Worm (Caenorhabditis elegans) whole organism, mixed stage, embryonic: ENCODE measurements around the gene T02C1.1.

Source experiments
- M03D4.4 ChIP-seq: sonication (generic microtip); optimal IDR thresholded peaks from 2 replicates; lab custom pipeline; 2017; ENCODE audit warnings: mild to moderate bottlenecking, missing genetic modification characterization, missing compliant biosample characterization
- bed-3 ChIP-seq: fragments of 200-800 bp; sonication (Bioruptor generic); optimal IDR thresholded peaks from 3 replicates; lab custom pipeline; 2018; ENCODE audit warnings: mild to moderate bottlenecking, missing genetic modification characterization, moderate library complexity, missing compliant biosample characterization
- blmp-1 ChIP-seq: fragments of 150-350 bp; optimal IDR thresholded peaks from 2 replicates; lab custom pipeline; 2014; ENCODE audit warnings: missing biosample characterization, missing genetic modification characterization
- ceh-39 ChIP-seq: fragments of 150-350 bp; optimal IDR thresholded peaks from 2 replicates; lab custom pipeline; 2014; ENCODE audit warnings: missing biosample characterization, missing genetic modification characterization
- ceh-43 ChIP-seq: fragments of 200-800 bp; sonication (Bioruptor generic); optimal IDR thresholded peaks from 2 replicates; lab custom pipeline; 2018; ENCODE audit warnings: mild to moderate bottlenecking, missing genetic modification characterization, moderate library complexity, missing compliant biosample characterization
- ceh-83 ChIP-seq: fragments of 200-800 bp; sonication (Bioruptor generic); optimal IDR thresholded peaks from 2 replicates; lab custom pipeline; 2018; ENCODE audit warnings: mild to moderate bottlenecking, missing genetic modification characterization, missing compliant biosample characterization
- ces-1 ChIP-seq: fragments of 150-350 bp; optimal IDR thresholded peaks from 2 replicates; lab custom pipeline; 2014; ENCODE audit warnings: missing biosample characterization, missing genetic modification reagents, missing genetic modification characterization
- cnd-1 ChIP-seq: fragments of 200-800 bp; sonication (Bioruptor generic); optimal IDR thresholded peaks from 2 replicates; lab custom pipeline; 2018; ENCODE audit warnings: mild to moderate bottlenecking, missing genetic modification characterization, missing compliant biosample characterization
- drap-1 ChIP-seq: fragments of 200-800 bp; sonication (Bioruptor generic); optimal IDR thresholded peaks from 3 replicates; lab custom pipeline; 2018; ENCODE audit warnings: mild to moderate bottlenecking, missing genetic modification characterization, missing compliant biosample characterization
- elt-1 ChIP-seq: sonication (generic microtip); optimal IDR thresholded peaks from 2 replicates; lab custom pipeline; 2017; ENCODE audit warnings: missing genetic modification characterization, mild to moderate bottlenecking, missing compliant biosample characterization, antibody characterized with exemption, moderate library complexity, borderline replicate concordance; ENCODE audit not compliant: insufficient read depth
- elt-3 ChIP-seq: fragments of 150-350 bp; optimal IDR thresholded peaks from 2 replicates; lab custom pipeline; 2014; ENCODE audit warnings: missing biosample characterization, missing genetic modification characterization
- flh-1 ChIP-seq: fragments of 200-800 bp; sonication (Bioruptor generic); optimal IDR thresholded peaks from 2 replicates; lab custom pipeline; 2018; ENCODE audit warnings: mild to moderate bottlenecking, missing genetic modification characterization, moderate library complexity, missing compliant biosample characterization
- ham-2 ChIP-seq: fragments of 200-800 bp; sonication (Bioruptor generic); optimal IDR thresholded peaks from 2 replicates; lab custom pipeline; 2018; ENCODE audit warnings: mild to moderate bottlenecking, missing genetic modification characterization, missing compliant biosample characterization
- hlh-1 ChIP-seq: fragments of 150-350 bp; optimal IDR thresholded peaks from 2 replicates; lab custom pipeline; 2014; ENCODE audit warnings: missing biosample characterization, missing genetic modification reagents, missing genetic modification characterization
- lin-13 ChIP-seq: fragments of 150-350 bp; optimal IDR thresholded peaks from 2 replicates; lab custom pipeline; 2014; ENCODE audit warnings: missing biosample characterization, missing genetic modification characterization
- lsy-2 ChIP-seq: fragments of 150-350 bp; optimal IDR thresholded peaks from 2 replicates; lab custom pipeline; 2014; ENCODE audit warnings: missing biosample characterization, missing genetic modification characterization
- mab-5 ChIP-seq: fragments of 150-350 bp; optimal IDR thresholded peaks from 2 replicates; lab custom pipeline; 2014; ENCODE audit warnings: missing biosample characterization, missing genetic modification characterization
- mep-1 ChIP-seq: fragments of 150-350 bp; optimal IDR thresholded peaks from 2 replicates; lab custom pipeline; 2017; ENCODE audit warnings: missing biosample characterization, missing genetic modification reagents, missing genetic modification characterization, inconsistent platforms
- mls-2 ChIP-seq: sonication (generic microtip); optimal IDR thresholded peaks from 2 replicates; lab custom pipeline; 2016; ENCODE audit warnings: mild to moderate bottlenecking, missing genetic modification characterization, moderate library complexity, missing compliant biosample characterization
- nhr-12 ChIP-seq: fragments of 150-350 bp; optimal IDR thresholded peaks from 2 replicates; lab custom pipeline; 2014; ENCODE audit warnings: missing biosample characterization, missing genetic modification characterization
- nhr-2 ChIP-seq: fragments of 150-350 bp; optimal IDR thresholded peaks from 2 replicates; lab custom pipeline; 2014; ENCODE audit warnings: missing biosample characterization, missing genetic modification characterization
- nhr-237 ChIP-seq: fragments of 150-350 bp; optimal IDR thresholded peaks from 2 replicates; lab custom pipeline; 2014; ENCODE audit warnings: missing biosample characterization, missing genetic modification characterization
- nhr-28 ChIP-seq: fragments of 150-350 bp; optimal IDR thresholded peaks from 2 replicates; lab custom pipeline; 2014; ENCODE audit warnings: missing biosample characterization, missing genetic modification characterization
- nhr-76 ChIP-seq: sonication (generic microtip); optimal IDR thresholded peaks from 2 replicates; lab custom pipeline; 2017; ENCODE audit warnings: missing biosample characterization, missing genetic modification characterization
- pha-4 ChIP-seq: fragments of 150-350 bp; optimal IDR thresholded peaks from 2 replicates; lab custom pipeline; 2018; ENCODE audit warnings: missing biosample characterization, missing genetic modification reagents, missing genetic modification characterization
- sem-2 ChIP-seq: fragments of 200-800 bp; sonication (Bioruptor generic); optimal IDR thresholded peaks from 2 replicates; lab custom pipeline; 2018; ENCODE audit warnings: mild to moderate bottlenecking, missing genetic modification characterization, missing compliant biosample characterization
- snpc-4 ChIP-seq: fragments of 150-350 bp; optimal IDR thresholded peaks from 2 replicates; lab custom pipeline; 2014; ENCODE audit warnings: missing biosample characterization, missing genetic modification characterization
- sptf-1 ChIP-seq: sonication (generic microtip); optimal IDR thresholded peaks from 2 replicates; lab custom pipeline; 2017; ENCODE audit warnings: mild to moderate bottlenecking, missing genetic modification characterization, moderate library complexity, missing compliant biosample characterization
- tbx-8 ChIP-seq: fragments of 200-800 bp; sonication (Bioruptor generic); optimal IDR thresholded peaks from 2 replicates; lab custom pipeline; 2018; ENCODE audit warnings: mild to moderate bottlenecking, missing genetic modification characterization, moderate library complexity, missing compliant biosample characterization
- unc-120 ChIP-seq: sonication (generic microtip); optimal IDR thresholded peaks from 2 replicates; lab custom pipeline; 2017; ENCODE audit warnings: missing genetic modification characterization, missing compliant biosample characterization; ENCODE audit not compliant: poor library complexity, severe bottlenecking
- unc-39 ChIP-seq: fragments of 150-350 bp; optimal IDR thresholded peaks from 2 replicates; lab custom pipeline; 2014; ENCODE audit warnings: missing biosample characterization, missing genetic modification characterization
- unc-62 ChIP-seq: fragments of 150-350 bp; optimal IDR thresholded peaks from 2 replicates; lab custom pipeline; 2014; ENCODE audit warnings: missing biosample characterization, missing genetic modification reagents, missing genetic modification characterization
- zip-8 ChIP-seq: fragments of 150-350 bp; optimal IDR thresholded peaks from 2 replicates; lab custom pipeline; 2014; ENCODE audit warnings: missing biosample characterization, missing genetic modification characterization
- ztf-11 ChIP-seq: fragments of 150-350 bp; optimal IDR thresholded peaks from 2 replicates; lab custom pipeline; 2014; ENCODE audit warnings: missing biosample characterization, missing genetic modification characterization

Gene T02C1.1

DNA sequence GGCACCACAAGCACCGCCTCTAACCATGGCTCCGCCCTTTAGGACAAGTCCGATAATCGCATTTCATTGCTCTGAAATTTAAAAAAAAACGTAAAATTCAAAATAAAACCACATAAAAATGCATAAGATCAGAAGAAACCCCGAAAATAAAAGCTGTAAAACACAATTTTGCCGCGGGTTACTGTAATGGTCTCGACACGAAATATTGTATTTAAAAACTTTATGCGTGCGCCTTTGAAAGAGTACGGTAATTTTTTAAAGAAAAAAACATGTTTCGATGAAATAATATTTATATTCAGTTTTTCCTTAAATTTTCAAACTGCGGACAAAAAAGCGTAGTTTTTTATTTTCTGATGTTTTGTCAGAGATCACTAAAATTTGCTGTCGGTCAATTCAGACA, 18.6 kb upstream of the T02C1.1 start, which contains the start of gene rnr-1:
TSS of gene rnr-1 (minus strand) at position 77 of the 400 bp plus-strand sequence.
- TF ChIP-seq ztf-11: no peak
- TF ChIP-seq drap-1 (GFP tag; lab: Kevin White, UChicago): no peak
- no peak for TF ChIP-seq cnd-1 (tag; lab: Kevin White, UChicago)
- no peak for TF ChIP-seq hlh-1 (tag; lab: Kevin White, UChicago)
- TF ChIP-seq mab-5 (tag; lab: Kevin White, UChicago): no peak

DNA sequence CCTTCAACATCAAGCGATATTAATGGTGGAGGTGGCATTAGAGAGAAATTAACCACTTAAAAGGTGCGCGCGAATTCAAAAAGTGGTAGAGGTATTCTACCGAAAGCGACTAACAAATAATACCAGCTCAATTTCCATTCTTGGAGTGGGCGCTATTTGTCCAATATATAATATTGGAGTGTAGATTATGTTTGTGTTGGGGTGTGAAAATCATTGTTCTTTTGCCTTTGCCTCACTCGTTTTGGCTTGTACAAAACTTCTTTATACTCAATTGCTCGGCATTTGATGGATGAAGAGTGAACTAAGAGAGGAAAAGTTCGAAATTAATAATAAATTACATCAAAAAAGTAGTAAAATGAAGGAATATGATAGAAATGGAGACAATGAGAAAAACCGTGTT, 16.2 kb upstream of the T02C1.1 start, which contains the start of gene T23G5.3:
TSS of gene T23G5.3 (minus strand) at position 101 of the 400 bp plus-strand sequence.
- TF ChIP-seq nhr-76 (tag; lab: Kevin White, UChicago): no peak
- TF ChIP-seq tbx-8: no peak
- no peak for TF ChIP-seq ceh-39 (tag; lab: Kevin White, UChicago)
- TF ChIP-seq ceh-83: no peak
- no peak for TF ChIP-seq elt-3
- TF ChIP-seq ceh-43 (GFP tag; lab: Kevin White, UChicago): no peak
- no peak for TF ChIP-seq nhr-12 (tag; lab: Kevin White, UChicago)
- no peak for TF ChIP-seq bed-3 (GFP tag; lab: Kevin White, UChicago)

DNA sequence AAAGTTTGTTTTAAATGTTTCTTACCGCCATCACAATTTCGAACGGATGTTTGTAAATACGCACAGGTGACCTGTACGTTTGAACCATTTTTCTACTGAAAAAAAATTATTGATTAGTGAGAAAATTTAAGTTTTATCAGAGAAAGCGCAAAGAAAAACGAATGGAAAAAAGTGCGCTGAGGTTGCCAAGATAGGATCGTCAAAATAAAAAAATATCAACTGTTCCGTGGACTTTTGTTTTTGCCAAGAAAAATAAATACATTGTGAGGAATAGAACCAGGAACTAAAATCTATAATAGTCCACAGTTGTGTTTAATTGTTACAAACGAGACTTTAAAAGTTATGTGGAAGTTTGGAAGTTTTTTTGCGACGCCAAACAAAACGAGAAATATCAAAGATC, 11.1 kb upstream of the T02C1.1 start, which contains the start of gene T23G5.2:
TSS of gene T23G5.2 (minus strand) at position 101 of the 400 bp plus-strand sequence.
- TF ChIP-seq nhr-12 (tag; lab: Kevin White, UChicago): no peak
- TF ChIP-seq unc-120 (tag; lab: Kevin White, UChicago): no peak
- TF ChIP-seq nhr-28 (tag; lab: Kevin White, UChicago): no peak

DNA sequence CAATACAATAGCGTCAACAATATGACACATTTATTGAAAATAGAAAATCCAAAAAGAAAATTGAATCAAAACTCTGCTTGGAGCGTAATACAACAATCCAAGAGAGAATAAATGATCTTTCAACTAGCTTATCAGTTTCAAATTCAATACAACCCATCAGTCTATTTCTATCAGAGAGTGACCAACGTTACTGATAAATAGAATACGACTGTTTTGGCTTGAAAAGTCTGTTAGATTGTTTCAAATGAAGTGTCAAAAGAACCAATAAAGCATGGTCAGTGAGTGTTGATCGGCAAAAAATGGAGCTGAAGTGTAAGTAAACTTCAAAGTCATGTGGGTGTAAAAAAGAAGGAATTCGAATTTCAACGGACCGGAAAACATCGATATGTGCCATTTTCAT, 9.7 kb upstream of the T02C1.1 start:
- no peak for TF ChIP-seq ceh-39 (tag; lab: Kevin White, UChicago)
- no peak for TF ChIP-seq ces-1 (GFP tag; lab: Kevin White, UChicago)
- no peak for TF ChIP-seq lin-13
- TF ChIP-seq ceh-83: no peak
- no peak for TF ChIP-seq unc-62 (GFP tag; lab: Kevin White, UChicago)
- TF ChIP-seq elt-1 (tag; lab: Kevin White, UChicago): no peak
- TF ChIP-seq, all 35 proteins: peak for 0

DNA sequence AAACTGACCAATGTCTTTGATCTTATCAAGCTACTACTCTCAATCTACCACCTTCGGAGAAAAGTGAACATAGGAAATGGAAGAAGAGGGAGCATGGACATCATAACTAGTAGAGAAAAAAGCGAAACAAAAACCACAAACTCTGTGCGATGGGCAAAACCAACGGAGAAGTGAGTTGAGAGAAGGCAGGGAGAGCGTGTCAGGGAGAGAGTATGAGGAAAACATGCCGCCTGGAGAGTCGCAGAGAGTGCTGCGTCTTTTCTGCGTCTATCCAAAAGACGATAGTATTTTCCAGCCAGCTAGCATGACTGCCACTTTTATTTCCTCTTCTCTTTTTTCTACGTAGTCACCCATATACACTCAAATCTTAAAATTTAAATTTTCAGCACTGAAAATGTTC, 7.3 kb upstream of the T02C1.1 start, which contains the start of gene saeg-2:
TSS of gene saeg-2 (plus strand) at position 381 of the 400 bp plus-strand sequence.
- no peak for TF ChIP-seq flh-1 (GFP tag; lab: Kevin White, UChicago)
- no peak for TF ChIP-seq tbx-8
- TF ChIP-seq drap-1 (GFP tag; lab: Kevin White, UChicago): no peak
- TF ChIP-seq ces-1 (GFP tag; lab: Kevin White, UChicago): peak; percentile 27
- TF ChIP-seq bed-3 (GFP tag; lab: Kevin White, UChicago): no peak
- TF ChIP-seq snpc-4 (tag; lab: Kevin White, UChicago): no peak
- peak; percentile 43 for TF ChIP-seq unc-120 (tag; lab: Kevin White, UChicago)
- no peak for TF ChIP-seq elt-3
- peak; percentile 20 for TF ChIP-seq nhr-237 (tag; lab: Kevin White, UChicago)
- TF ChIP-seq mep-1 (tag; lab: Kevin White, UChicago): peak; percentile 38
- no peak for TF ChIP-seq sem-2 (GFP tag; lab: Kevin White, UChicago)
- no peak for TF ChIP-seq hlh-1 (tag; lab: Kevin White, UChicago)
- no peak for TF ChIP-seq lin-13
- no peak for TF ChIP-seq ceh-39 (tag; lab: Kevin White, UChicago)
- no peak for TF ChIP-seq zip-8 (tag; lab: Kevin White, UChicago)
- no peak for TF ChIP-seq cnd-1 (tag; lab: Kevin White, UChicago)
- no peak for TF ChIP-seq nhr-76 (tag; lab: Kevin White, UChicago)
- TF ChIP-seq ham-2: no peak
- no peak for TF ChIP-seq ceh-83
- TF ChIP-seq mls-2 (tag; lab: Kevin White, UChicago): no peak
- TF ChIP-seq nhr-28 (tag; lab: Kevin White, UChicago): no peak
- TF ChIP-seq elt-1 (tag; lab: Kevin White, UChicago): no peak
- TF ChIP-seq lsy-2 (tag; lab: Kevin White, UChicago): no peak
- TF ChIP-seq unc-39 (tag; lab: Kevin White, UChicago): no peak
- no peak for TF ChIP-seq blmp-1 (tag; lab: Kevin White, UChicago)
- no peak for TF ChIP-seq nhr-2 (tag; lab: Kevin White, UChicago)
- TF ChIP-seq pha-4 (tag; lab: Kevin White, UChicago): no peak
- no peak for TF ChIP-seq M03D4.4 (tag; lab: Kevin White, UChicago)
- TF ChIP-seq sptf-1: no peak
- TF ChIP-seq ztf-11: no peak
